Fruit fly (Drosophila melanogaster) whole organism, embryonic: Measurements from ENCODE around the gene CG14958.

Experiments
- ATbp ChIP-seq: fragments of 200-800 bp; sonication (Bioruptor generic); optimal IDR thresholded peaks from 2 replicates; lab custom pipeline; 2017; ENCODE audit warnings: missing biosample characterization, mild to moderate bottlenecking, missing genetic modification characterization, missing genetic modification reagents
- Blimp-1 ChIP-seq: fragments of 200-800 bp; sonication (Bioruptor generic); optimal IDR thresholded peaks from 3 replicates; lab custom pipeline; 2018; ENCODE audit warnings: missing biosample characterization, missing genetic modification characterization, mild to moderate bottlenecking, moderate library complexity, missing genetic modification reagents
- Bteb2 ChIP-seq: fragments of 200-800 bp; sonication (Bioruptor generic); optimal IDR thresholded peaks from 2 replicates; lab custom pipeline; 2016; ENCODE audit warnings: missing biosample characterization, missing genetic modification characterization
- CG10147 ChIP-seq: fragments of 200-800 bp; sonication (Bioruptor generic); optimal IDR thresholded peaks from 2 replicates; lab custom pipeline; 2019; ENCODE audit warnings: missing biosample characterization, mild to moderate bottlenecking, missing genetic modification characterization, moderate library complexity
- CG10543 ChIP-seq: fragments of 200-800 bp; sonication (Bioruptor generic); optimal IDR thresholded peaks from 3 replicates; lab custom pipeline; 2017; ENCODE audit warnings: missing biosample characterization, mild to moderate bottlenecking, missing genetic modification characterization, moderate library complexity
- CG10959 ChIP-seq: fragments of 200-800 bp; sonication (Bioruptor generic); IDR thresholded peaks from 2 replicates; pipeline ENCODE4 v1.3.6; 2022; ENCODE audit warnings: missing biosample characterization, missing genetic modification characterization
- CG10979 ChIP-seq: fragments of 200-800 bp; sonication (Bioruptor generic); optimal IDR thresholded peaks from 2 replicates; lab custom pipeline; 2018; ENCODE audit warnings: missing biosample characterization, mild to moderate bottlenecking, missing genetic modification characterization, moderate library complexity
- CG11398 ChIP-seq: fragments of 200-800 bp; sonication (Bioruptor generic); optimal IDR thresholded peaks from 2 replicates; lab custom pipeline; 2016; ENCODE audit warnings: missing biosample characterization, missing genetic modification characterization
- CG15269 ChIP-seq: fragments of 200-800 bp; sonication (Bioruptor generic); optimal IDR thresholded peaks from 2 replicates; lab custom pipeline; 2018; ENCODE audit warnings: missing biosample characterization, mild to moderate bottlenecking, missing genetic modification characterization, moderate library complexity
- CG15601 ChIP-seq: fragments of 200-800 bp; sonication (Bioruptor generic); optimal IDR thresholded peaks from 3 replicates; lab custom pipeline; 2019; ENCODE audit warnings: missing biosample characterization, mild to moderate bottlenecking, missing genetic modification characterization, moderate library complexity
- CG17186 ChIP-seq: fragments of 200-800 bp; sonication (Bioruptor generic); optimal IDR thresholded peaks from 3 replicates; lab custom pipeline; 2017; ENCODE audit warnings: missing biosample characterization, missing genetic modification reagents, missing genetic modification characterization
- CG17359 ChIP-seq: fragments of 200-800 bp; sonication (Bioruptor generic); optimal IDR thresholded peaks from 3 replicates; lab custom pipeline; 2018; ENCODE audit warnings: missing biosample characterization, mild to moderate bottlenecking, missing genetic modification characterization, moderate library complexity
- CG17361 ChIP-seq: fragments of 200-800 bp; sonication (Bioruptor generic); IDR thresholded peaks from 3 replicates; pipeline ENCODE4 v1.3.6; 2022; ENCODE audit warnings: missing biosample characterization, missing genetic modification characterization
- CG17802 ChIP-seq: fragments of 200-800 bp; sonication (Bioruptor generic); optimal IDR thresholded peaks from 2 replicates; lab custom pipeline; 2018; ENCODE audit warnings: missing biosample characterization, mild to moderate bottlenecking, missing genetic modification characterization, moderate library complexity
- CG31365 ChIP-seq: fragments of 200-800 bp; sonication (Bioruptor generic); optimal IDR thresholded peaks from 2 replicates; lab custom pipeline; 2018; ENCODE audit warnings: missing biosample characterization, mild to moderate bottlenecking, missing genetic modification characterization
- CG4404 ChIP-seq: fragments of 200-800 bp; sonication (Bioruptor generic); IDR thresholded peaks from 2 replicates; pipeline ENCODE4 v1.3.6; 2022; ENCODE audit warnings: missing biosample characterization, missing genetic modification characterization
- CG4617 ChIP-seq: fragments of 200-800 bp; sonication (Bioruptor generic); optimal IDR thresholded peaks from 3 replicates; lab custom pipeline; 2016; ENCODE audit warnings: missing biosample characterization, missing genetic modification characterization, borderline replicate concordance
- CG7372 ChIP-seq: fragments of 200-800 bp; sonication (Bioruptor generic); IDR thresholded peaks from 2 replicates; pipeline ENCODE4 v1.3.6; 2022; ENCODE audit warnings: missing biosample characterization, missing genetic modification characterization
- CG7987 ChIP-seq: fragments of 200-800 bp; sonication (Bioruptor generic); optimal IDR thresholded peaks from 2 replicates; lab custom pipeline; 2018; ENCODE audit warnings: missing biosample characterization, mild to moderate bottlenecking, missing genetic modification characterization, moderate library complexity
- CG9215 ChIP-seq: fragments of 200-800 bp; sonication (Bioruptor generic); IDR thresholded peaks from 2 replicates; pipeline ENCODE4 v1.3.6; 2022; ENCODE audit warnings: missing biosample characterization, missing genetic modification characterization
- E2f1 ChIP-seq: fragments of 200-800 bp; sonication (Bioruptor generic); IDR thresholded peaks from 2 replicates; pipeline ENCODE4 v1.3.6; 2022; ENCODE audit warnings: missing biosample characterization, missing genetic modification characterization
- GATAe ChIP-seq: fragments of 200-800 bp; sonication (Bioruptor generic); conservative IDR thresholded peaks from 2 replicates; pipeline ENCODE4 v1.3.6; 2022; ENCODE audit warnings: missing biosample characterization, missing genetic modification characterization
- HmgZ ChIP-seq: fragments of 200-800 bp; sonication (Bioruptor generic); optimal IDR thresholded peaks from 2 replicates; lab custom pipeline; 2018; ENCODE audit warnings: missing biosample characterization, mild to moderate bottlenecking, missing genetic modification characterization
- Hr39 ChIP-seq: fragments of >200 bp; optimal IDR thresholded peaks from 2 replicates; lab custom pipeline; 2017
- Med ChIP-seq: fragments of 200-800 bp; sonication (Bioruptor generic); peaks from one replicate; lab custom pipeline; 2016; ENCODE audit warnings: missing biosample characterization, missing genetic modification characterization, mild to moderate bottlenecking, inconsistent platforms, moderate library complexity
- NC2β ChIP-seq: fragments of 200-800 bp; sonication (Bioruptor generic); optimal IDR thresholded peaks from 2 replicates; lab custom pipeline; 2016; ENCODE audit warnings: missing biosample characterization, missing genetic modification characterization
- Opbp ChIP-seq: fragments of 200-800 bp; sonication (Bioruptor generic); IDR thresholded peaks from 3 replicates; pipeline ENCODE4 v1.3.6; 2022; ENCODE audit warnings: missing biosample characterization, missing genetic modification characterization; ENCODE audit not compliant: partially characterized antibody
- Optix ChIP-seq: fragments of 200-800 bp; sonication (Bioruptor generic); IDR thresholded peaks from 3 replicates; pipeline ENCODE4 v1.3.6; 2022; ENCODE audit warnings: missing biosample characterization, missing genetic modification characterization
- Pdp1 ChIP-seq, 2 experiments: fragments of 200-800 bp; sonication (Bioruptor generic); optimal IDR thresholded peaks; 3 replicates each; lab custom pipeline; 2016; ENCODE audit warnings: missing biosample characterization in 2 of 2, missing genetic modification characterization in 2 of 2, mild to moderate bottlenecking in 1 of 2, moderate library complexity in 1 of 2
- Poxn ChIP-seq: fragments of 200-800 bp; sonication (Bioruptor generic); IDR thresholded peaks from 2 replicates; pipeline ENCODE4 v1.3.6; 2022; ENCODE audit warnings: missing biosample characterization, missing genetic modification characterization
- Sox102F ChIP-seq: fragments of 200-800 bp; sonication (Bioruptor generic); optimal IDR thresholded peaks from 2 replicates; lab custom pipeline; 2018; ENCODE audit warnings: missing biosample characterization, mild to moderate bottlenecking, missing genetic modification characterization, moderate library complexity
- Sry-δ ChIP-seq: fragments of 200-800 bp; sonication (Bioruptor generic); optimal IDR thresholded peaks from 2 replicates; lab custom pipeline; 2016; ENCODE audit warnings: missing biosample characterization, missing genetic modification characterization
- Tbp ChIP-seq: fragments of >200 bp; optimal IDR thresholded peaks from 2 replicates; lab custom pipeline; 2018; ENCODE audit warnings: missing biosample characterization, missing genetic modification characterization
- Xrp1 ChIP-seq: fragments of 200-800 bp; sonication (Bioruptor generic); IDR thresholded peaks from 2 replicates; pipeline ENCODE4 v1.3.6; 2022; ENCODE audit warnings: missing biosample characterization, missing genetic modification characterization
- cad ChIP-seq: fragments of >200 bp; optimal IDR thresholded peaks from 2 replicates; lab custom pipeline; 2017; ENCODE audit warnings: missing biosample characterization, missing genetic modification characterization
- cato ChIP-seq: fragments of 200-800 bp; sonication (Bioruptor generic); optimal IDR thresholded peaks from 2 replicates; lab custom pipeline; 2016; ENCODE audit warnings: missing biosample characterization, missing genetic modification characterization, borderline replicate concordance
- crp ChIP-seq, 2 experiments: fragments of 200-800 bp; sonication (Bioruptor generic); optimal IDR thresholded peaks; 2 replicates in 1 of 2; 3 replicates in 1 of 2; lab custom pipeline; 2017; ENCODE audit warnings: missing biosample characterization in 2 of 2, missing genetic modification characterization in 2 of 2, mild to moderate bottlenecking in 1 of 2, moderate library complexity in 1 of 2
- danr ChIP-seq: fragments of 200-800 bp; sonication (Bioruptor generic); IDR thresholded peaks from 2 replicates; pipeline ENCODE4 v1.3.6; 2022; ENCODE audit warnings: missing biosample characterization, missing genetic modification characterization
- dpn ChIP-seq, 2 experiments: fragments of 200-800 bp; sonication (Bioruptor generic); optimal IDR thresholded peaks; 3 replicates each; lab custom pipeline; 2016; ENCODE audit warnings: missing biosample characterization in 2 of 2, missing genetic modification characterization in 2 of 2
- gcm2 ChIP-seq: fragments of 200-800 bp; sonication (Bioruptor generic); optimal IDR thresholded peaks from 2 replicates; lab custom pipeline; 2016; ENCODE audit warnings: missing biosample characterization, missing genetic modification characterization
- gt ChIP-seq: fragments of 200-800 bp; sonication (Bioruptor generic); IDR thresholded peaks from 2 replicates; pipeline ENCODE4 v1.3.6; 2022; ENCODE audit warnings: missing biosample characterization, missing genetic modification characterization
- nerfin-1 ChIP-seq: fragments of 200-800 bp; sonication (Bioruptor generic); optimal IDR thresholded peaks from 3 replicates; lab custom pipeline; 2019; ENCODE audit warnings: missing biosample characterization, mild to moderate bottlenecking, missing genetic modification characterization, moderate library complexity
- nom ChIP-seq: fragments of 200-800 bp; sonication (Bioruptor generic); optimal IDR thresholded peaks from 2 replicates; lab custom pipeline; 2017; ENCODE audit warnings: missing biosample characterization, missing genetic modification characterization, mild to moderate bottlenecking, moderate library complexity, missing genetic modification reagents
- pros ChIP-seq: fragments of 200-800 bp; sonication (Bioruptor generic); optimal IDR thresholded peaks from 3 replicates; lab custom pipeline; 2019; ENCODE audit warnings: missing biosample characterization, mild to moderate bottlenecking, missing genetic modification characterization, moderate library complexity
- row ChIP-seq: fragments of 200-800 bp; sonication (Bioruptor generic); IDR thresholded peaks from 3 replicates; pipeline ENCODE4 v1.3.6; 2022; ENCODE audit warnings: missing biosample characterization, missing genetic modification characterization
- slbo ChIP-seq: fragments of 200-800 bp; sonication (Bioruptor generic); IDR thresholded peaks from 2 replicates; pipeline ENCODE4 v1.3.6; 2022; ENCODE audit warnings: missing biosample characterization, missing genetic modification characterization
- tap ChIP-seq: fragments of 200-800 bp; optimal IDR thresholded peaks from 3 replicates; lab custom pipeline; 2019; ENCODE audit warnings: missing biosample characterization, mild to moderate bottlenecking, missing genetic modification characterization, moderate library complexity
- trh ChIP-seq: fragments of 200-800 bp; sonication (Bioruptor generic); optimal IDR thresholded peaks from 2 replicates; lab custom pipeline; 2016; ENCODE audit warnings: missing biosample characterization, missing genetic modification characterization
- tx ChIP-seq: fragments of 200-800 bp; sonication (Bioruptor generic); optimal IDR thresholded peaks from 2 replicates; lab custom pipeline; 2016; ENCODE audit warnings: missing biosample characterization, missing genetic modification characterization
- vnd ChIP-seq: fragments of 200-800 bp; sonication (Bioruptor generic); IDR thresholded peaks from 3 replicates; pipeline ENCODE4 v1.3.6; 2022; ENCODE audit warnings: missing biosample characterization, missing genetic modification characterization; ENCODE audit not compliant: partially characterized antibody

The CG14958 gene

DNA sequence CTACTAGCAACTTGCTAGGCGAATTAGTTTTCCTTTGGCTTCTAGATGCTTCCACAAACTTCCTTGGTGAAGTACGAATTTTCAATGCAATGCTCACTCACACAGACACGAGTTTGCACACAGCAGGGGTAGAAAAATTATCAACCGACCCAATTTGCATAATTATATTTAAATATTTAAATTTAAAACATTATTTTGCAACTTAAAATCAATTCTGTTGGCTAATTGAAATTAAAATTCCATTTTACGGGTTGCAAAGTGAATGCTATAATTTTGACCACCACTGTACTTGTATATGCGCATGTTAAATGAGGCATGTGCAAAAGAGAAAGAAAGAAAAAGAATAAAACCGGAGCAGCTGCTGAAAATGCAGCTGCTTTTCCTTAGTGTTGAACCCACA is 4.3 kb downstream of the CG14958 start (continued):
- TF ChIP-seq Opbp (GFP tag; lab: Robert Waterston, UW): no peak
- peak; percentile 13 for TF ChIP-seq CG11398 (GFP tag; lab: Kevin White, UChicago)
- peak; percentile 95 for TF ChIP-seq CG17361 (GFP tag; lab: Robert Waterston, UW)
- TF ChIP-seq Sry-δ: peak; percentile 5
- TF ChIP-seq CG15269 (tag; lab: Kevin White, UChicago): peak; percentile 96
- TF ChIP-seq gt (GFP tag; lab: Robert Waterston, UW): peak; percentile 78
- TF ChIP-seq dpn (GFP tag; optimal IDR thresholded peaks at IDR 0.05; lab: Kevin White, UChicago): peak; percentile 40 to 92
- peak; percentile 72 for TF ChIP-seq CG31365 (tag; lab: Kevin White, UChicago)
- TF ChIP-seq danr (GFP tag; lab: Robert Waterston, UW): peak; percentile 85
- peak; percentile 94 for TF ChIP-seq E2f1 (GFP tag; lab: Robert Waterston, UW)
- TF ChIP-seq CG15601 (tag; lab: Kevin White, UChicago): peak; percentile 89
- peak; percentile 59 for TF ChIP-seq CG10543 (GFP tag; lab: Kevin White, UChicago)
- peak; percentile 92 for TF ChIP-seq CG7372
- peak; percentile 93 for TF ChIP-seq CG10147 (GFP tag; lab: Kevin White, UChicago)
- TF ChIP-seq Tbp (GFP tag; lab: Kevin White, UChicago): no peak
- TF ChIP-seq CG17186 (GFP tag; lab: Kevin White, UChicago): peak; percentile 47
- peak; percentile 66 for TF ChIP-seq cato
- peak; percentile 82 for TF ChIP-seq nerfin-1 (tag; lab: Kevin White, UChicago)
- TF ChIP-seq crp (GFP tag; optimal IDR thresholded peaks at IDR 0.05; lab: Kevin White, UChicago): peak in 1 of 2 experiments; percentile 53
- TF ChIP-seq CG10979 (tag; lab: Kevin White, UChicago): peak; percentile 93
- TF ChIP-seq pros (GFP tag; lab: Kevin White, UChicago): no peak
- no peak for TF ChIP-seq Hr39
- TF ChIP-seq Med (GFP tag; lab: Kevin White, UChicago): peak; percentile 91
- TF ChIP-seq Pdp1 (GFP tag; optimal IDR thresholded peaks at IDR 0.05; lab: Kevin White, UChicago): peak; percentile 55
- TF ChIP-seq Blimp-1 (GFP tag; lab: Kevin White, UChicago): peak; percentile 90
- TF ChIP-seq Xrp1 (GFP tag; lab: Robert Waterston, UW): peak; percentile 97
- TF ChIP-seq Sox102F: peak; percentile 96
- peak; percentile 92 for TF ChIP-seq HmgZ (tag; lab: Kevin White, UChicago)
- TF ChIP-seq CG9215 (GFP tag; lab: Robert Waterston, UW): peak; percentile 78
- peak; percentile 95 for TF ChIP-seq row (GFP tag; lab: Robert Waterston, UW)
- TF ChIP-seq gcm2 (GFP tag; lab: Kevin White, UChicago): peak; percentile 9
- TF ChIP-seq tx (GFP tag; lab: Kevin White, UChicago): peak; percentile 5
- TF ChIP-seq nom (GFP tag; lab: Kevin White, UChicago): peak; percentile 62
- TF ChIP-seq CG7987: peak; percentile 89
- TF ChIP-seq CG4404 (GFP tag; lab: Robert Waterston, UW): peak; percentile 86
- peak; percentile 52 for TF ChIP-seq Bteb2 (GFP tag; lab: Kevin White, UChicago)
- TF ChIP-seq CG4617 (GFP tag; lab: Kevin White, UChicago): peak; percentile 61
- peak; percentile 68 for TF ChIP-seq trh
- TF ChIP-seq slbo (GFP tag; lab: Robert Waterston, UW): peak; percentile 94
- peak; percentile 43; the same call in 1 of the 2 replicates for TF ChIP-seq GATAe
- peak; percentile 93 for TF ChIP-seq ATbp (GFP tag; lab: Kevin White, UChicago)
- peak; percentile 85; the same call in 2 of the 3 replicates for TF ChIP-seq Optix (GFP tag; lab: Robert Waterston, UW)
- TF ChIP-seq cad (GFP tag; lab: Kevin White, UChicago): no peak
- peak; percentile 93 for TF ChIP-seq CG10959 (GFP tag; lab: Robert Waterston, UW)
- no peak for TF ChIP-seq vnd (GFP tag; lab: Robert Waterston, UW)
- TF ChIP-seq CG17802: peak; percentile 78
- peak; percentile 92 for TF ChIP-seq tap (tag; lab: Kevin White, UChicago)
- peak; percentile 43 for TF ChIP-seq NC2β (GFP tag; lab: Kevin White, UChicago)
- TF ChIP-seq Poxn (GFP tag; lab: Robert Waterston, UW): peak; percentile 54; the same call in 1 of the 2 replicates
- TF ChIP-seq CG17359 (tag; lab: Kevin White, UChicago): peak; percentile 98
